Worm (Caenorhabditis elegans): ENCODE measurements around the gene puf-9.

The puf-9 gene

DNA sequence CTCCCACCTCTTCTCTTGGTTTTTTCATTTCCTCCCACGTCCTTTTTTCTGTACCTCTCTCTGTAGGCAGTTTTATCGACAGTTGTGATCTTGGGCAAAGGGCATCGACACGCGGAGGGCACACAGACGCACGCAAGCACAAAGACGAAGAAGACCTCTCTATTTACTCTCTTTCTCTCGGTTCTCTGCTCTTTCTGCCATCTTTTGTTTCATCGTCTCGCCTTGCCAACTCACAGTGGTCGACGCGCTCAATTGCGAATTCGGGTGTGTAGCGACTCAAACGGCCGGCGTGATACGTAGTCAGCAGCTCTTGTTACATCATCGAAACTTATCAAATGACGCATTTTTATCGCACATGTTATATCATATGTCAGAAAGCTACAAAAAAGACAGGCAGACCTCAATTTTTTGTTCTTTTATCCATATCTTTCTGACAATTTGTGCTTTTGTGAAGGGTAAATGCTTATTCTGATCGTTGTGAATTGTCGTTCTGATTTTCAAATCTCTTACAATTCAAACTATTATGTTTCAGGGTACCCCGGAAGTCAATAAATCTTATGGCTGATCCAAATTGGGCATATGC is at the start of gene puf-9 (continued):
- TF ChIP-seq ztf-6 (GFP tag; IDR thresholded peaks at IDR 0.05), result peak; percentile 59; the same call in 1 of the 2 replicates
- TF ChIP-seq F23B12.7 (tag; optimal IDR thresholded peaks at IDR 0.05; ENCODE audit: insufficient read depth), result peak; percentile 85
- TF ChIP-seq ztf-18 (tag; optimal IDR thresholded peaks at IDR 0.05), result peak; percentile 78
- TF ChIP-seq hlh-26 (GFP tag; conservative IDR thresholded peaks at IDR 0.05), result no peak
- peak; percentile 56 for TF ChIP-seq ceh-100 (GFP tag; IDR thresholded peaks at IDR 0.05)
- peak; percentile 19 for TF ChIP-seq T07F8.4 (tag; optimal IDR thresholded peaks at IDR 0.05)
- TF ChIP-seq ekl-4 (GFP tag; IDR thresholded peaks at IDR 0.05), result peak; percentile 93
- TF ChIP-seq egl-18 (GFP tag; IDR thresholded peaks at IDR 0.05), result peak; percentile 82
- TF ChIP-seq nfya-2 (GFP tag; IDR thresholded peaks at IDR 0.05), result no peak
- no peak for TF ChIP-seq F10E7.11 (tag; optimal IDR thresholded peaks at IDR 0.05)
- no peak for TF ChIP-seq B0019.2 (GFP tag; conservative IDR thresholded peaks at IDR 0.05)
- TF ChIP-seq tlf-1 (GFP tag; optimal IDR thresholded peaks at IDR 0.05), result peak; percentile 94
- peak; percentile 61; the same call in 1 of the 2 replicates for TF ChIP-seq hmg-20 (GFP tag; IDR thresholded peaks at IDR 0.05)
- TF ChIP-seq ceh-58 (GFP tag; IDR thresholded peaks at IDR 0.05), result no peak
- no peak for TF ChIP-seq nhr-179 (tag; optimal IDR thresholded peaks at IDR 0.05)
- no peak for TF ChIP-seq sptf-2 (GFP tag; optimal IDR thresholded peaks at IDR 0.05)
- TF ChIP-seq F52B5.7 (tag; optimal IDR thresholded peaks at IDR 0.05), result peak; percentile 68
- TF ChIP-seq C06A6.2 (GFP tag; conservative IDR thresholded peaks at IDR 0.05), result peak; percentile 94
- TF ChIP-seq ceh-79 (tag; optimal IDR thresholded peaks at IDR 0.05), result peak; percentile 43
- TF ChIP-seq ama-1 (optimal IDR thresholded peaks at IDR 0.05), result no peak
- peak in 1 of 2 experiments; percentile 1 for TF ChIP-seq ama-1 (GFP tag; optimal IDR thresholded peaks at IDR 0.05)
- no peak for TF ChIP-seq attf-6 (GFP tag; IDR thresholded peaks at IDR 0.05)
- TF ChIP-seq mxl-1 (tag; optimal IDR thresholded peaks at IDR 0.05), result no peak
- no peak for TF ChIP-seq ztf-25 (GFP tag; IDR thresholded peaks at IDR 0.05)
- TF ChIP-seq die-1 (tag; optimal IDR thresholded peaks at IDR 0.05), result peak; percentile 61
- peak; percentile 89 for TF ChIP-seq madf-3 (GFP tag; IDR thresholded peaks at IDR 0.05)
- no peak for TF ChIP-seq aptf-3 (GFP tag; IDR thresholded peaks at IDR 0.05)
- no peak for TF ChIP-seq lsy-27 (tag; optimal IDR thresholded peaks at IDR 0.05; ENCODE audit: borderline replicate concordance, insufficient read depth)
- TF ChIP-seq dpff-1 (tag; optimal IDR thresholded peaks at IDR 0.05), result peak; percentile 79
- TF ChIP-seq mes-4 (tag; optimal IDR thresholded peaks at IDR 0.05), result no peak
- 0 out of 2 replicates have a peak, but pooled peaks have one; percentile 28 for TF ChIP-seq ceh-40 (GFP tag; IDR thresholded peaks at IDR 0.05)
- TF ChIP-seq xnd-1 (tag; optimal IDR thresholded peaks at IDR 0.05), result no peak
- peak; percentile 98 for TF ChIP-seq pha-4 (tag; optimal IDR thresholded peaks at IDR 0.05)
- TF ChIP-seq mel-28 (tag; optimal IDR thresholded peaks at IDR 0.05; ENCODE audit: borderline replicate concordance), result no peak

ce11 chrX:5794432-5794831 is 47.0 kb upstream of the puf-9 start:
- TF ChIP-seq nhr-80 (tag; optimal IDR thresholded peaks at IDR 0.05) (no peak), tlf-1 (GFP tag; optimal IDR thresholded peaks at IDR 0.05) (no peak), lir-1 (GFP tag; conservative IDR thresholded peaks at IDR 0.05) (no peak), F10E7.11 (tag; optimal IDR thresholded peaks at IDR 0.05) (no peak), hlh-12 (tag; optimal IDR thresholded peaks at IDR 0.05) (no peak), ztf-3 (GFP tag; optimal IDR thresholded peaks at IDR 0.05) (no peak), snpc-1.3 (tag; optimal IDR thresholded peaks at IDR 0.05; ENCODE audit: insufficient read depth) (no peak), egl-18 (GFP tag; IDR thresholded peaks at IDR 0.05) (no peak), nfya-1 (tag; optimal IDR thresholded peaks at IDR 0.05; ENCODE audit: borderline replicate concordance, insufficient read depth) (no peak), ZK185.1 (tag; optimal IDR thresholded peaks at IDR 0.05; ENCODE audit: poor library complexity, severe bottlenecking) (no peak), rcor-1 (GFP tag; IDR thresholded peaks at IDR 0.05) (no peak), sea-2 (GFP tag; IDR thresholded peaks at IDR 0.05) (no peak), die-1 (tag; optimal IDR thresholded peaks at IDR 0.05) (no peak), D2030.7 (GFP tag; IDR thresholded peaks at IDR 0.05) (no peak), rec-8 (tag; optimal IDR thresholded peaks at IDR 0.05) (no peak), B0035.1 (tag; optimal IDR thresholded peaks at IDR 0.05) (no peak), lin-54 (GFP tag; optimal IDR thresholded peaks at IDR 0.05) (no peak), attf-3 (GFP tag; conservative IDR thresholded peaks at IDR 0.05) (no peak)
